Worm (Caenorhabditis elegans) whole organism, young adult: Measurements from ENCODE around the gene cope-1.
A peak's percentile ranks its signal among the peaks of the same experiment; 100 is the strongest.

Experiments
- F22D6.2 ChIP-seq: sonication (generic microtip); optimal IDR thresholded peaks from 2 replicates; lab custom pipeline; 2016; ENCODE audit warnings: mild to moderate bottlenecking, missing genetic modification characterization, missing compliant biosample characterization
- F39B2.1 ChIP-seq: fragments of 200-800 bp; sonication (Bioruptor generic); IDR thresholded peaks from 2 replicates; pipeline ENCODE4 v1.3.6; 2022; ENCODE audit warnings: missing genetic modification reagents, missing genetic modification characterization, missing compliant biosample characterization
- F55B11.4 ChIP-seq: sonication (generic microtip); optimal IDR thresholded peaks from 2 replicates; lab custom pipeline; 2016; ENCODE audit warnings: missing compliant biosample characterization, missing genetic modification characterization, borderline replicate concordance; ENCODE audit not compliant: insufficient read depth
- K12H6.12 ChIP-seq: fragments of 200-800 bp; sonication (Bioruptor generic); optimal IDR thresholded peaks from 2 replicates; lab custom pipeline; 2018; ENCODE audit warnings: mild to moderate bottlenecking, missing genetic modification characterization, missing compliant biosample characterization
- Y53G8AR.9 ChIP-seq: fragments of 200-800 bp; sonication (Bioruptor generic); conservative IDR thresholded peaks from 2 replicates; pipeline ENCODE4 v1.3.6; 2022; ENCODE audit warnings: missing genetic modification reagents, missing genetic modification characterization, missing compliant biosample characterization
- Y56A3A.18 ChIP-seq: fragments of 200-800 bp; sonication (Bioruptor generic); IDR thresholded peaks from 2 replicates; pipeline ENCODE4 v1.3.6; 2022; ENCODE audit warnings: missing genetic modification reagents, missing genetic modification characterization, missing compliant biosample characterization
- Y67H2A.10 ChIP-seq: fragments of 200-800 bp; sonication (Bioruptor generic); conservative IDR thresholded peaks from 2 replicates; pipeline ENCODE4 v1.3.6; 2022; ENCODE audit warnings: missing genetic modification reagents, missing genetic modification characterization, missing compliant biosample characterization
- ama-1 ChIP-seq, 3 experiments: fragments of 150-350 bp in 1 of 3; sonication (generic microtip) in 2 of 3; optimal IDR thresholded peaks; 2 replicates each; lab custom pipeline; 2014 to 2018; ENCODE audit warnings: missing biosample characterization in 2 of 3, missing genetic modification characterization in 2 of 3, missing genetic modification reagents in 2 of 3
- atf-7 ChIP-seq: sonication (generic microtip); optimal IDR thresholded peaks from 2 replicates; lab custom pipeline; 2017; ENCODE audit warnings: mild to moderate bottlenecking, missing genetic modification characterization, missing compliant biosample characterization
- attf-3 ChIP-seq: fragments of 200-800 bp; sonication (Bioruptor generic); conservative IDR thresholded peaks from 2 replicates; pipeline ENCODE4 v1.3.6; 2022; ENCODE audit warnings: missing genetic modification reagents, missing genetic modification characterization, missing compliant biosample characterization
- attf-5 ChIP-seq: fragments of 200-800 bp; sonication (Bioruptor generic); optimal IDR thresholded peaks from 2 replicates; lab custom pipeline; 2018; ENCODE audit warnings: mild to moderate bottlenecking, missing genetic modification characterization, missing compliant biosample characterization
- cebp-2 ChIP-seq: fragments of 200-800 bp; sonication (Bioruptor generic); IDR thresholded peaks from 2 replicates; pipeline ENCODE4 v1.3.6; 2022; ENCODE audit warnings: missing genetic modification characterization, missing compliant biosample characterization
- ceh-40 ChIP-seq: fragments of 200-800 bp; sonication (Bioruptor generic); IDR thresholded peaks from 2 replicates; pipeline ENCODE4 v1.3.6; 2022; ENCODE audit warnings: missing genetic modification characterization, missing compliant biosample characterization
- ceh-58 ChIP-seq: fragments of 200-800 bp; sonication (Bioruptor generic); IDR thresholded peaks from 2 replicates; pipeline ENCODE4 v1.3.6; 2022; ENCODE audit warnings: missing genetic modification characterization, missing compliant biosample characterization
- ceh-91 ChIP-seq: fragments of 200-800 bp; sonication (Bioruptor generic); IDR thresholded peaks from 2 replicates; pipeline ENCODE4 v1.3.6; 2022; ENCODE audit warnings: missing genetic modification reagents, missing genetic modification characterization, missing compliant biosample characterization
- dpl-1 ChIP-seq: fragments of 150-350 bp; optimal IDR thresholded peaks from 2 replicates; lab custom pipeline; 2014; ENCODE audit warnings: missing biosample characterization, missing genetic modification reagents, missing genetic modification characterization
- efl-1 ChIP-seq: fragments of 150-350 bp; optimal IDR thresholded peaks from 2 replicates; lab custom pipeline; 2014; ENCODE audit warnings: missing biosample characterization, missing genetic modification reagents, missing genetic modification characterization
- egrh-3 ChIP-seq: fragments of 200-800 bp; sonication (Bioruptor generic); IDR thresholded peaks from 2 replicates; pipeline ENCODE4 v1.3.6; 2022; ENCODE audit warnings: missing genetic modification reagents, missing genetic modification characterization, missing compliant biosample characterization
- fkh-3 ChIP-seq: sonication (generic microtip); optimal IDR thresholded peaks from 2 replicates; lab custom pipeline; 2016; ENCODE audit warnings: mild to moderate bottlenecking, missing genetic modification characterization, missing compliant biosample characterization
- hmg-1.2 ChIP-seq: fragments of 200-800 bp; sonication (Bioruptor generic); IDR thresholded peaks from 2 replicates; pipeline ENCODE4 v1.3.6; 2022; ENCODE audit warnings: missing genetic modification reagents, missing genetic modification characterization, missing compliant biosample characterization
- let-607 ChIP-seq, 2 experiments: fragments of 200-800 bp in 1 of 2; sonication (Bioruptor generic) in 1 of 2; sonication (generic microtip) in 1 of 2; optimal IDR thresholded peaks; 2 replicates each; lab custom pipeline; 2016 to 2018; ENCODE audit warnings: mild to moderate bottlenecking in 2 of 2, missing compliant biosample characterization in 2 of 2, missing genetic modification characterization in 2 of 2, moderate library complexity in 2 of 2, missing genotype in 1 of 2
- lin-26 ChIP-seq: fragments of 200-800 bp; sonication (Bioruptor generic); IDR thresholded peaks from 2 replicates; pipeline ENCODE4 v1.3.6; 2022; ENCODE audit warnings: missing genetic modification reagents, missing genetic modification characterization, missing compliant biosample characterization
- lin-40 ChIP-seq: sonication (generic microtip); optimal IDR thresholded peaks from 2 replicates; lab custom pipeline; 2016; ENCODE audit warnings: missing genetic modification characterization, mild to moderate bottlenecking, missing compliant biosample characterization, missing genotype, missing genetic modification reagents
- lir-1 ChIP-seq: fragments of 200-800 bp; sonication (Bioruptor generic); conservative IDR thresholded peaks from 2 replicates; pipeline ENCODE4 v1.3.6; 2022; ENCODE audit warnings: missing genetic modification reagents, missing genetic modification characterization, missing compliant biosample characterization
- lsl-1 ChIP-seq: fragments of 200-800 bp; sonication (Bioruptor generic); optimal IDR thresholded peaks from 2 replicates; lab custom pipeline; 2018; ENCODE audit warnings: mild to moderate bottlenecking, missing genetic modification characterization, moderate library complexity, missing compliant biosample characterization
- nfyb-1 ChIP-seq: fragments of 200-800 bp; sonication (Bioruptor generic); IDR thresholded peaks from 2 replicates; pipeline ENCODE4 v1.3.6; 2022; ENCODE audit warnings: missing genetic modification reagents, missing genetic modification characterization, missing compliant biosample characterization
- nhr-27 ChIP-seq: fragments of 200-800 bp; sonication (Bioruptor generic); optimal IDR thresholded peaks from 2 replicates; lab custom pipeline; 2018; ENCODE audit warnings: mild to moderate bottlenecking, missing genetic modification characterization, moderate library complexity, missing compliant biosample characterization
- nhr-80 ChIP-seq: sonication (generic microtip); optimal IDR thresholded peaks from 2 replicates; lab custom pipeline; 2016; ENCODE audit warnings: missing genetic modification characterization, missing compliant biosample characterization
- nhr-90 ChIP-seq: sonication (generic microtip); optimal IDR thresholded peaks from 2 replicates; lab custom pipeline; 2016; ENCODE audit warnings: missing genotype, mild to moderate bottlenecking, missing genetic modification characterization, missing compliant biosample characterization
- repo-1 ChIP-seq: sonication (generic microtip); optimal IDR thresholded peaks from 2 replicates; lab custom pipeline; 2017; ENCODE audit warnings: mild to moderate bottlenecking, missing genetic modification characterization, missing compliant biosample characterization
- snpc-1.1 ChIP-seq: sonication (generic microtip); optimal IDR thresholded peaks from 2 replicates; lab custom pipeline; 2017; ENCODE audit warnings: missing genetic modification characterization, mild to moderate bottlenecking, missing compliant biosample characterization, antibody characterized with exemption, moderate library complexity, missing genotype, missing genetic modification reagents; ENCODE audit not compliant: insufficient read depth
- snpc-3.4 ChIP-seq: sonication (generic microtip); optimal IDR thresholded peaks from 2 replicates; lab custom pipeline; 2017; ENCODE audit warnings: missing genetic modification characterization, mild to moderate bottlenecking, missing compliant biosample characterization, antibody characterized with exemption, moderate library complexity, missing genotype, missing genetic modification reagents
- snpc-4 ChIP-seq, 5 experiments: fragments of 150-350 bp in 1 of 5; sonication (generic microtip) in 4 of 5; optimal IDR thresholded peaks; 2 replicates each; lab custom pipeline; 2014 to 2018; ENCODE audit warnings: missing genetic modification characterization in 5 of 5, missing biosample characterization in 3 of 5, antibody characterized with exemption in 2 of 5, mild to moderate bottlenecking in 2 of 5, missing compliant biosample characterization in 2 of 5, missing genotype in 2 of 5, moderate library complexity in 2 of 5, missing genetic modification reagents in 1 of 5
- somi-1 ChIP-seq: fragments of 200-800 bp; sonication (Bioruptor generic); optimal IDR thresholded peaks from 2 replicates; lab custom pipeline; 2018; ENCODE audit warnings: mild to moderate bottlenecking, missing genetic modification characterization, missing compliant biosample characterization
- ztf-18 ChIP-seq: sonication (generic microtip); optimal IDR thresholded peaks from 2 replicates; lab custom pipeline; 2016; ENCODE audit warnings: missing genotype, mild to moderate bottlenecking, missing genetic modification characterization, missing compliant biosample characterization
- ztf-25 ChIP-seq: fragments of 200-800 bp; sonication (Bioruptor generic); IDR thresholded peaks from 2 replicates; pipeline ENCODE4 v1.3.6; 2022; ENCODE audit warnings: missing genetic modification reagents, missing genetic modification characterization, missing compliant biosample characterization

Gene cope-1

DNA sequence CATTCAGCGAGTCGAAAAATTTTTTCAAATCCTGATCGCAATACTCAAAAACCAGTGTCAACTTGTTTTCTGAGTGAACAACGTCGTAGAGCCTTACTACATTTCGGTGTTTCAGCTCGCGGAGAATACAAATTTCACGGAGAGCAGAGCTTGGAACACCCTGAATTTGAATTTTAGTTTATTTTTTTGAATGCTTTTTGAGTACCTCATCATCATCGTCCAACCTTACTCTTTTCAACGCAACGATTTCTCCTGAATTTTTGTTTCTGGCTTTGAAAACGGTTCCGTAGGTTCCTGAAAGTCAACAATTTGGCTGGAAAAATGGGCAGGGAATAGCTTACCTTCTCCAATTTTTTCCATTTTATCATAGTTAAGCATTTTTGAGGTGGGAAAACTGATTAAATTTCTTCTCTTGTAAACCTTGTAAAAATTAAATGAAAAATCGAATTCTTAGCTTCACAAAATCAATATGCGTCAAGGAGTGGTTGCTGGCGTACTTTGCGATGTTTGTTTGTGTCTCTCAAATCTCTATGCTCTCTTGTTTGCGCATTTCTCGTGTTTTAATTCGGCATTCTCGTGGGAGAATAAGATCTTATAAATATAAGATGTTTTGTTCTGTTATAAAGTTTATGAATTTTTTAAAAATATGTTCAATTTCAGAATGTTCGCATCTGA, 40.0 kb downstream of the cope-1 start, which contains the start of gene cdk-5 (continued):
- TF ChIP-seq Y56A3A.18 (GFP tag; lab: Robert Waterston, UW) (peak; percentile 52; the same call in 1 of the 2 replicates), attf-3 (GFP tag; lab: Robert Waterston, UW) (no peak), lin-40 (tag; lab: Kevin White, UChicago) (peak; percentile 87), ceh-58 (GFP tag; lab: Robert Waterston, UW) (no peak), Y67H2A.10 (GFP tag; lab: Robert Waterston, UW) (no peak), cebp-2 (GFP tag; lab: Robert Waterston, UW) (no peak), hmg-1.2 (GFP tag; lab: Robert Waterston, UW) (peak; percentile 99), nfyb-1 (GFP tag; lab: Robert Waterston, UW) (peak; percentile 81), F55B11.4 (tag; lab: Kevin White, UChicago) (no peak), ztf-25 (GFP tag; lab: Robert Waterston, UW) (no peak), ztf-18 (tag; lab: Kevin White, UChicago) (peak; percentile 96), snpc-4 (GFP tag; optimal IDR thresholded peaks at IDR 0.05; lab: Kevin White, UChicago) (no peak), snpc-4 (tag; optimal IDR thresholded peaks at IDR 0.05; lab: Kevin White, UChicago) (peak in 2 of 4 experiments; percentile 54 to 62), ama-1 (optimal IDR thresholded peaks at IDR 0.05; lab: Kevin White, UChicago) (no peak), ama-1 (GFP tag; optimal IDR thresholded peaks at IDR 0.05; lab: Kevin White, UChicago) (no peak), egrh-3 (no peak), efl-1 (GFP tag; lab: Kevin White, UChicago) (peak; percentile 4), dpl-1 (GFP tag; lab: Kevin White, UChicago) (peak; percentile 11), lin-26 (GFP tag; lab: Robert Waterston, UW) (no peak), fkh-3 (tag; lab: Kevin White, UChicago) (no peak), lir-1 (no peak), ceh-91 (GFP tag; lab: Robert Waterston, UW) (no peak), attf-5 (GFP tag; lab: Kevin White, UChicago) (peak; percentile 18), K12H6.12 (tag; lab: Kevin White, UChicago) (peak; percentile 19), F22D6.2 (tag; lab: Kevin White, UChicago) (no peak), atf-7 (peak; percentile 16), Y53G8AR.9 (GFP tag; lab: Robert Waterston, UW) (peak; percentile 87; the same call in 1 of the 2 replicates), nhr-80 (tag; lab: Kevin White, UChicago) (no peak), nhr-90 (no peak), ceh-40 (GFP tag; lab: Robert Waterston, UW) (no peak), somi-1 (GFP tag; lab: Kevin White, UChicago) (no peak), repo-1 (tag; lab: Kevin White, UChicago) (peak; percentile 69), let-607 (tag; optimal IDR thresholded peaks at IDR 0.05; lab: Kevin White, UChicago) (peak in 1 of 2 experiments; percentile 46), snpc-1.1 (tag; lab: Kevin White, UChicago) (no peak), F39B2.1 (GFP tag; lab: Robert Waterston, UW) (no peak), snpc-3.4 (peak; percentile 72)

ce11 chrIII:13471504-13471903, 45.4 kb downstream of the cope-1 start, which contains the start of gene pssy-2:
Gene pssy-2 (plus strand): TSS chrIII:13471804.
- TF ChIP-seq nhr-27 (tag; lab: Kevin White, UChicago) (no peak), lsl-1 (GFP tag; lab: Kevin White, UChicago) (peak; percentile 14)
